Worm (Caenorhabditis elegans) whole organism, L4 larva: Measurements from ENCODE around the gene C39D10.11.

Experiments used
- D1046.2 ChIP-seq: fragments of 200-800 bp; sonication (Bioruptor generic); IDR thresholded peaks from 2 replicates; pipeline ENCODE4 v1.3.6; 2022; ENCODE audit warnings: missing genetic modification characterization, missing compliant biosample characterization
- T20F7.1 ChIP-seq: fragments of 200-800 bp; sonication (Bioruptor generic); optimal IDR thresholded peaks from 2 replicates; lab custom pipeline; 2018; ENCODE audit warnings: mild to moderate bottlenecking, missing genetic modification characterization, missing compliant biosample characterization
- T26A8.4 ChIP-seq: fragments of 200-800 bp; sonication (Bioruptor generic); IDR thresholded peaks from 2 replicates; pipeline ENCODE4 v1.3.6; 2022; ENCODE audit warnings: missing genetic modification characterization, missing compliant biosample characterization
- Y105C5A.15 ChIP-seq: fragments of 200-800 bp; sonication (Bioruptor generic); IDR thresholded peaks from 2 replicates; pipeline ENCODE4 v1.3.6; 2022; ENCODE audit warnings: missing genetic modification characterization, missing compliant biosample characterization
- Y48G9A.11 ChIP-seq: fragments of 200-800 bp; sonication (Bioruptor generic); IDR thresholded peaks from 2 replicates; pipeline ENCODE4 v1.3.6; 2022; ENCODE audit warnings: missing genetic modification reagents, missing genetic modification characterization, missing compliant biosample characterization
- aha-1 ChIP-seq: fragments of 150-350 bp; peaks from one replicate; lab custom pipeline; 2014; ENCODE audit warnings: missing biosample characterization, missing genetic modification characterization
- arid-1 ChIP-seq: fragments of 200-800 bp; sonication (Bioruptor generic); conservative IDR thresholded peaks from 2 replicates; pipeline ENCODE4 v1.3.6; 2022; ENCODE audit warnings: missing genetic modification reagents, missing genetic modification characterization, missing compliant biosample characterization
- daf-16 ChIP-seq, 3 experiments: sonication (generic microtip); optimal IDR thresholded peaks; 2 replicates each; lab custom pipeline; 2016 to 2017; ENCODE audit warnings: missing genetic modification characterization in 3 of 3, missing genetic modification reagents in 3 of 3, mild to moderate bottlenecking in 2 of 3, missing compliant biosample characterization in 2 of 3, missing biosample characterization in 1 of 3, moderate library complexity in 1 of 3
- dmd-6 ChIP-seq: fragments of 200-800 bp; sonication (Bioruptor generic); IDR thresholded peaks from 2 replicates; pipeline ENCODE4 v1.3.6; 2022; ENCODE audit warnings: missing genetic modification reagents, missing genetic modification characterization, missing compliant biosample characterization
- dpl-1 ChIP-seq: fragments of 150-350 bp; optimal IDR thresholded peaks from 2 replicates; lab custom pipeline; 2014; ENCODE audit warnings: missing biosample characterization, missing genetic modification reagents, missing genetic modification characterization
- duxl-1 ChIP-seq: sonication (generic microtip); optimal IDR thresholded peaks from 2 replicates; lab custom pipeline; 2016; ENCODE audit warnings: mild to moderate bottlenecking, missing genetic modification characterization, moderate library complexity, missing compliant biosample characterization; ENCODE audit not compliant: poor library complexity
- dve-1 ChIP-seq: sonication (generic microtip); optimal IDR thresholded peaks from 2 replicates; lab custom pipeline; 2017; ENCODE audit warnings: antibody characterized with exemption, mild to moderate bottlenecking, missing genetic modification characterization, missing compliant biosample characterization; ENCODE audit not compliant: insufficient read depth
- fos-1 ChIP-seq: fragments of 150-350 bp; optimal IDR thresholded peaks from 2 replicates; lab custom pipeline; 2014; ENCODE audit warnings: missing biosample characterization, missing genetic modification characterization
- hif-1 ChIP-seq, 2 experiments: sonication (generic microtip); optimal IDR thresholded peaks; 2 replicates each; lab custom pipeline; 2016 to 2017; ENCODE audit warnings: missing compliant biosample characterization in 2 of 2, missing genetic modification characterization in 2 of 2, missing genetic modification reagents in 2 of 2, missing genotype in 2 of 2, mild to moderate bottlenecking in 1 of 2
- hlh-11 ChIP-seq: fragments of 200-800 bp; sonication (Bioruptor generic); optimal IDR thresholded peaks from 2 replicates; lab custom pipeline; 2018; ENCODE audit warnings: mild to moderate bottlenecking, missing genetic modification characterization, missing compliant biosample characterization
- hlh-30 ChIP-seq: sonication (generic microtip); optimal IDR thresholded peaks from 2 replicates; lab custom pipeline; 2017; ENCODE audit warnings: antibody characterized with exemption, mild to moderate bottlenecking, missing genetic modification characterization, missing compliant biosample characterization; ENCODE audit not compliant: insufficient read depth
- hmg-1.1 ChIP-seq: fragments of 200-800 bp; sonication (Bioruptor generic); IDR thresholded peaks from 2 replicates; pipeline ENCODE4 v1.3.6; 2022; ENCODE audit warnings: missing genetic modification reagents, missing genetic modification characterization, missing compliant biosample characterization
- jun-1 ChIP-seq: fragments of 150-350 bp; optimal IDR thresholded peaks from 2 replicates; lab custom pipeline; 2014; ENCODE audit warnings: missing biosample characterization, missing genetic modification reagents, missing genetic modification characterization
- lin-13 ChIP-seq: fragments of 150-350 bp; optimal IDR thresholded peaks from 2 replicates; lab custom pipeline; 2014; ENCODE audit warnings: missing biosample characterization, missing genetic modification reagents, missing genetic modification characterization
- lin-15B ChIP-seq: fragments of 150-350 bp; sonication (generic microtip); optimal IDR thresholded peaks from 3 replicates; lab custom pipeline; 2014; ENCODE audit warnings: missing biosample characterization, missing genetic modification characterization
- madf-9 ChIP-seq: fragments of 200-800 bp; sonication (Bioruptor generic); conservative IDR thresholded peaks from 2 replicates; pipeline ENCODE4 v1.3.6; 2022; ENCODE audit warnings: missing genetic modification reagents, missing genetic modification characterization, missing compliant biosample characterization
- mep-1 ChIP-seq: fragments of 150-350 bp; sonication (generic microtip); optimal IDR thresholded peaks from 3 replicates; lab custom pipeline; 2014; ENCODE audit warnings: missing biosample characterization, missing genetic modification characterization
- mes-2 ChIP-seq: sonication (generic microtip); optimal IDR thresholded peaks from 2 replicates; lab custom pipeline; 2016; ENCODE audit warnings: missing genotype, mild to moderate bottlenecking, missing genetic modification characterization, missing compliant biosample characterization; ENCODE audit not compliant: poor library complexity, severe bottlenecking
- mxl-2 ChIP-seq: fragments of 200-800 bp; sonication (Bioruptor generic); conservative IDR thresholded peaks from 2 replicates; pipeline ENCODE4 v1.3.6; 2022; ENCODE audit warnings: missing genetic modification reagents, missing genetic modification characterization, missing compliant biosample characterization
- nhr-10 ChIP-seq: fragments of 150-350 bp; optimal IDR thresholded peaks from 2 replicates; lab custom pipeline; 2014; ENCODE audit warnings: missing biosample characterization, missing genetic modification characterization
- nhr-11 ChIP-seq: fragments of 150-350 bp; optimal IDR thresholded peaks from 2 replicates; lab custom pipeline; 2014; ENCODE audit warnings: missing biosample characterization, missing genetic modification characterization
- nhr-28 ChIP-seq: fragments of 150-350 bp; optimal IDR thresholded peaks from 2 replicates; lab custom pipeline; 2014; ENCODE audit warnings: missing biosample characterization, missing genetic modification characterization
- nhr-48 ChIP-seq: sonication (generic microtip); optimal IDR thresholded peaks from 2 replicates; lab custom pipeline; 2016; ENCODE audit warnings: mild to moderate bottlenecking, missing genetic modification characterization, missing compliant biosample characterization
- nhr-6 ChIP-seq: fragments of 150-350 bp; optimal IDR thresholded peaks from 2 replicates; lab custom pipeline; 2014; ENCODE audit warnings: missing biosample characterization, missing genetic modification characterization
- nhr-77 ChIP-seq: fragments of 150-350 bp; optimal IDR thresholded peaks from 2 replicates; lab custom pipeline; 2014; ENCODE audit warnings: missing biosample characterization, missing genetic modification characterization
- php-3 ChIP-seq: fragments of 200-800 bp; sonication (Bioruptor generic); IDR thresholded peaks from 2 replicates; pipeline ENCODE4 v1.3.6; 2022; ENCODE audit warnings: missing genetic modification reagents, missing genetic modification characterization, missing compliant biosample characterization
- saeg-2 ChIP-seq: fragments of 200-800 bp; sonication (Bioruptor generic); IDR thresholded peaks from 2 replicates; pipeline ENCODE4 v1.3.6; 2022; ENCODE audit warnings: missing genetic modification reagents, missing genetic modification characterization, missing compliant biosample characterization
- sdz-12 ChIP-seq: fragments of 200-800 bp; sonication (Bioruptor generic); optimal IDR thresholded peaks from 2 replicates; lab custom pipeline; 2018; ENCODE audit warnings: mild to moderate bottlenecking, missing genetic modification characterization, missing compliant biosample characterization
- spr-1 ChIP-seq: sonication (generic microtip); optimal IDR thresholded peaks from 2 replicates; lab custom pipeline; 2016; ENCODE audit warnings: mild to moderate bottlenecking, missing genetic modification characterization, missing compliant biosample characterization
- tra-1 ChIP-seq: fragments of 200-800 bp; sonication (Bioruptor generic); IDR thresholded peaks from 2 replicates; pipeline ENCODE4 v1.3.6; 2022; ENCODE audit warnings: missing genetic modification reagents, missing genetic modification characterization, missing compliant biosample characterization
- unc-62 ChIP-seq, 3 experiments: fragments of 150-350 bp in 1 of 3; sonication (generic microtip); optimal IDR thresholded peaks in 2 of 3; peaks in 1 of 3; 1 replicate in 1 of 3; 2 replicates in 2 of 3; lab custom pipeline; 2014 to 2017; ENCODE audit warnings: missing biosample characterization in 3 of 3, missing genetic modification characterization in 3 of 3, missing genetic modification reagents in 3 of 3, missing genotype in 1 of 3
- zag-1 ChIP-seq: fragments of 150-350 bp; optimal IDR thresholded peaks from 2 replicates; lab custom pipeline; 2014; ENCODE audit warnings: missing biosample characterization, missing genetic modification characterization
- zip-2 ChIP-seq: fragments of 150-350 bp; optimal IDR thresholded peaks from 2 replicates; lab custom pipeline; 2014; ENCODE audit warnings: missing biosample characterization, missing genetic modification characterization
- ztf-7 ChIP-seq: fragments of 150-350 bp; optimal IDR thresholded peaks from 2 replicates; lab custom pipeline; 2014; ENCODE audit warnings: missing biosample characterization, missing genetic modification characterization

C39D10.11 gene

DNA sequence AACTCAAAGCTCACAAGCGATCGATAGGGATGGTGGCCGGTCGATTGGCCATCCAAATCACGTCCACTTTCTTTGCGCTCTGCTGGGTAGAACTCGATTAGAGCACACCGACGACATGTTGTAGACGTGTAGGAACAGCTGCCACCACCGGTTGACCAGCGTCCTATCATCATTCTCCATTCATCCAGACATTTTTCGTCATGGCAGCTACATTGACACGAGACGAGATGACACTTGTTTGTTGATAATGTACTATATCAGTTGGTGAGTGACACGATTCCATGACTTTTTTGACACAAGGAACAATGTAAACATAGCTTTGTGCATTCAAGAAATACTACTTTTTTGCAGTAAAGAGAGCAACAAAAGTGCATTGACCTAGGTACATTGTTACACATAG lies 36.6 kb upstream of the C39D10.11 start (continued):
- TF ChIP-seq nhr-28 (tag; lab: Kevin White, UChicago) (no peak), nhr-77 (tag; lab: Kevin White, UChicago) (no peak), D1046.2 (no peak), zip-2 (tag; lab: Kevin White, UChicago) (no peak), dmd-6 (GFP tag; lab: Robert Waterston, UW) (peak; percentile 37; the same call in 1 of the 2 replicates), lin-15B (tag; lab: Kevin White, UChicago) (no peak), php-3 (GFP tag; lab: Robert Waterston, UW) (no peak), fos-1 (no peak), nhr-10 (tag; lab: Kevin White, UChicago) (no peak), daf-16 (GFP tag; optimal IDR thresholded peaks at IDR 0.05; lab: Kevin White, UChicago) (peak in 1 of 2 experiments; percentile 40), daf-16 (tag; optimal IDR thresholded peaks at IDR 0.05; lab: Kevin White, UChicago) (peak; percentile 26), dpl-1 (GFP tag; lab: Kevin White, UChicago) (no peak), unc-62 (GFP tag; optimal IDR thresholded peaks at IDR 0.05 in 1 of 2; lab: Kevin White, UChicago) (peak in 1 of 2 experiments; percentile 93), unc-62 (tag; optimal IDR thresholded peaks at IDR 0.05; lab: Kevin White, UChicago) (no peak), mep-1 (tag; lab: Kevin White, UChicago) (no peak), hlh-11 (tag; lab: Kevin White, UChicago) (peak; percentile 54), spr-1 (no peak), jun-1 (tag; lab: Kevin White, UChicago) (no peak), hif-1 (tag; optimal IDR thresholded peaks at IDR 0.05; lab: Kevin White, UChicago) (peak in 1 of 2 experiments; percentile 38), hmg-1.1 (no peak), nhr-11 (tag; lab: Kevin White, UChicago) (peak; percentile 61), mxl-2 (GFP tag; lab: Robert Waterston, UW) (no peak), arid-1 (GFP tag; lab: Robert Waterston, UW) (no peak), zag-1 (tag; lab: Kevin White, UChicago) (no peak)

DNA sequence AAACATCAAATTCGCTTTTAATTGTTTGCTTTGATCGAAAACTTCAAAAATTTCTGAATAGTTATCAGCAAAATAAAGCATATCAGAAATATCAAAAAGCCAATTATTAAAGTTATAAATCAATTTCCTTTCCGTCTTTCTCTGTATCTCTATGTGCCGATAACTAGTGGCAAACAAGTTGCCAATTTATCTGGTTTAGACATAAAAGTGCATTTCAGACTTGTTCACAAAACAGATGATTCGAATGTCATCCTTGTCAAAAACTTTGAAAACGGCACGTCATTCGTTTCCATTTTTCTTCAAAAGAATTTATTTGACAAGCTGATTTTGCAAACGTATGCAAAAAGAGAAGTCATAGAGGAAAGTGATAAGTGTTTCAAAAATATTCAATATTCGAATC lies 35.8 kb upstream of the C39D10.11 start:
- TF ChIP-seq lin-13 (GFP tag; lab: Kevin White, UChicago): no peak
- TF ChIP-seq tra-1: no peak
- TF ChIP-seq hlh-11 (tag; lab: Kevin White, UChicago): no peak
- no peak for TF ChIP-seq zag-1 (tag; lab: Kevin White, UChicago)
- no peak for TF ChIP-seq nhr-48 (tag; lab: Kevin White, UChicago)
- TF ChIP-seq hif-1 (tag; optimal IDR thresholded peaks at IDR 0.05; lab: Kevin White, UChicago): peak in 1 of 2 experiments; percentile 52
- TF ChIP-seq duxl-1 (tag; lab: Kevin White, UChicago): no peak
- TF ChIP-seq ztf-7: no peak
- TF ChIP-seq daf-16 (GFP tag; optimal IDR thresholded peaks at IDR 0.05; lab: Kevin White, UChicago): no peak
- peak; percentile 55 for TF ChIP-seq daf-16 (tag; optimal IDR thresholded peaks at IDR 0.05; lab: Kevin White, UChicago)
- TF ChIP-seq Y105C5A.15 (GFP tag; lab: Robert Waterston, UW): no peak
- no peak for TF ChIP-seq nhr-6
- TF ChIP-seq sdz-12 (GFP tag; lab: Kevin White, UChicago): no peak
- no peak for TF ChIP-seq saeg-2 (GFP tag; lab: Robert Waterston, UW)
- no peak for TF ChIP-seq spr-1
- TF ChIP-seq unc-62 (GFP tag; optimal IDR thresholded peaks at IDR 0.05 in 1 of 2; lab: Kevin White, UChicago): peak in 1 of 2 experiments; percentile 96
- no peak for TF ChIP-seq unc-62 (tag; optimal IDR thresholded peaks at IDR 0.05; lab: Kevin White, UChicago)
- no peak for TF ChIP-seq T20F7.1 (GFP tag; lab: Kevin White, UChicago)
- TF ChIP-seq madf-9 (GFP tag; lab: Robert Waterston, UW): no peak
- TF ChIP-seq T26A8.4: no peak
- TF ChIP-seq hlh-30: no peak
- no peak for TF ChIP-seq arid-1 (GFP tag; lab: Robert Waterston, UW)
- TF ChIP-seq dve-1 (tag; lab: Kevin White, UChicago): peak; percentile 1
- no peak for TF ChIP-seq mes-2 (tag; lab: Kevin White, UChicago)
- no peak for TF ChIP-seq Y48G9A.11 (GFP tag; lab: Robert Waterston, UW)
- peak; percentile 9 for TF ChIP-seq aha-1 (tag; lab: Kevin White, UChicago)
- no peak for TF ChIP-seq nhr-10 (tag; lab: Kevin White, UChicago)
- no peak for TF ChIP-seq lin-15B (tag; lab: Kevin White, UChicago)
- no peak for TF ChIP-seq dpl-1 (GFP tag; lab: Kevin White, UChicago)
